Fruit fly (Drosophila melanogaster) whole organism, embryonic: ENCODE data around the gene Cyp4ac2.

Experiments
- Antp ChIP-seq: fragments of 200-800 bp; sonication (Bioruptor generic); optimal IDR thresholded peaks from 3 replicates; lab custom pipeline; 2016; ENCODE audit warnings: missing biosample characterization, missing genetic modification characterization
- B-H2 ChIP-seq: fragments of 200-800 bp; sonication (Bioruptor generic); optimal IDR thresholded peaks from 2 replicates; lab custom pipeline; 2018; ENCODE audit warnings: missing biosample characterization, mild to moderate bottlenecking, missing genetic modification characterization
- CG10321 ChIP-seq: fragments of 200-800 bp; sonication (Bioruptor generic); IDR thresholded peaks from 2 replicates; pipeline ENCODE4 v1.3.6; 2022; ENCODE audit warnings: missing biosample characterization, missing genetic modification characterization
- CG12071 ChIP-seq: fragments of 200-800 bp; sonication (Bioruptor generic); optimal IDR thresholded peaks from 3 replicates; lab custom pipeline; 2018; ENCODE audit warnings: missing biosample characterization, mild to moderate bottlenecking, missing genetic modification characterization
- CG12219 ChIP-seq: fragments of 200-800 bp; sonication (Bioruptor generic); optimal IDR thresholded peaks from 3 replicates; lab custom pipeline; 2018; ENCODE audit warnings: missing biosample characterization, mild to moderate bottlenecking, missing genetic modification characterization
- CG13775 ChIP-seq: fragments of 200-800 bp; sonication (Bioruptor generic); optimal IDR thresholded peaks from 3 replicates; lab custom pipeline; 2017; ENCODE audit warnings: missing biosample characterization, mild to moderate bottlenecking, missing genetic modification characterization
- CG16815 ChIP-seq: fragments of 200-800 bp; sonication (Bioruptor generic); optimal IDR thresholded peaks from 3 replicates; lab custom pipeline; 2017; ENCODE audit warnings: missing biosample characterization, mild to moderate bottlenecking, missing genetic modification characterization
- CG17385 ChIP-seq: fragments of 200-800 bp; sonication (Bioruptor generic); optimal IDR thresholded peaks from 3 replicates; lab custom pipeline; 2018; ENCODE audit warnings: missing biosample characterization, mild to moderate bottlenecking, missing genetic modification characterization
- CG17912 ChIP-seq: fragments of 200-800 bp; sonication (Bioruptor generic); optimal IDR thresholded peaks from 2 replicates; lab custom pipeline; 2018; ENCODE audit warnings: missing biosample characterization, mild to moderate bottlenecking, missing genetic modification characterization
- CG18011 ChIP-seq: fragments of 200-800 bp; sonication (Bioruptor generic); optimal IDR thresholded peaks from 2 replicates; lab custom pipeline; 2017; ENCODE audit warnings: missing biosample characterization, missing genetic modification characterization, mild to moderate bottlenecking, moderate library complexity, missing genotype
- CG2202 ChIP-seq: fragments of 200-800 bp; sonication (Bioruptor generic); optimal IDR thresholded peaks from 2 replicates; lab custom pipeline; 2018; ENCODE audit warnings: missing biosample characterization, mild to moderate bottlenecking, missing genetic modification characterization
- CG4404 ChIP-seq: fragments of 200-800 bp; sonication (Bioruptor generic); IDR thresholded peaks from 2 replicates; pipeline ENCODE4 v1.3.6; 2022; ENCODE audit warnings: missing biosample characterization, missing genetic modification characterization
- CG5953 ChIP-seq: fragments of 200-800 bp; sonication (Bioruptor generic); IDR thresholded peaks from 2 replicates; pipeline ENCODE4 v1.3.6; 2022; ENCODE audit warnings: missing biosample characterization, missing genetic modification characterization
- CG6813 ChIP-seq: fragments of 200-800 bp; sonication (Bioruptor generic); optimal IDR thresholded peaks from 2 replicates; lab custom pipeline; 2017; ENCODE audit warnings: missing biosample characterization, missing genetic modification characterization, mild to moderate bottlenecking, moderate library complexity, missing genetic modification reagents
- CG7556 ChIP-seq: fragments of 200-800 bp; sonication (Bioruptor generic); optimal IDR thresholded peaks from 2 replicates; lab custom pipeline; 2017; ENCODE audit warnings: missing biosample characterization, mild to moderate bottlenecking, missing genetic modification characterization
- CG7786 ChIP-seq: fragments of 200-800 bp; sonication (Bioruptor generic); optimal IDR thresholded peaks from 2 replicates; lab custom pipeline; 2016; ENCODE audit warnings: missing biosample characterization, missing genetic modification characterization
- CG7963 ChIP-seq: fragments of 200-800 bp; sonication (Bioruptor generic); IDR thresholded peaks from 3 replicates; pipeline ENCODE4 v1.3.6; 2022; ENCODE audit warnings: missing biosample characterization, missing genetic modification characterization; ENCODE audit not compliant: partially characterized antibody
- D19B ChIP-seq: fragments of 200-800 bp; sonication (Bioruptor generic); optimal IDR thresholded peaks from 2 replicates; lab custom pipeline; 2017; ENCODE audit warnings: missing biosample characterization, mild to moderate bottlenecking, missing genetic modification characterization
- Gsc ChIP-seq: fragments of 200-800 bp; sonication (Bioruptor generic); IDR thresholded peaks from 2 replicates; pipeline ENCODE4 v1.3.6; 2022; ENCODE audit warnings: missing biosample characterization, missing genetic modification characterization
- H15 ChIP-seq: fragments of 200-800 bp; sonication (Bioruptor generic); IDR thresholded peaks from 3 replicates; pipeline ENCODE4 v1.3.6; 2022; ENCODE audit warnings: missing biosample characterization, missing genetic modification characterization
- HmgZ ChIP-seq: fragments of 200-800 bp; sonication (Bioruptor generic); optimal IDR thresholded peaks from 2 replicates; lab custom pipeline; 2018; ENCODE audit warnings: missing biosample characterization, mild to moderate bottlenecking, missing genetic modification characterization
- Hmr ChIP-seq: fragments of 200-800 bp; sonication (Bioruptor generic); optimal IDR thresholded peaks from 3 replicates; lab custom pipeline; 2017; ENCODE audit warnings: mild to moderate bottlenecking, missing biosample characterization, missing genetic modification reagents, missing genetic modification characterization
- Lim3 ChIP-seq: fragments of 200-800 bp; sonication (Bioruptor generic); IDR thresholded peaks from 2 replicates; pipeline ENCODE4 v1.3.6; 2022; ENCODE audit warnings: missing biosample characterization, missing genetic modification characterization
- NC2α ChIP-seq: fragments of 200-800 bp; sonication (Bioruptor generic); optimal IDR thresholded peaks from 2 replicates; lab custom pipeline; 2016; ENCODE audit warnings: missing biosample characterization, missing genetic modification characterization
- Nf-YA ChIP-seq: fragments of 200-800 bp; sonication (Bioruptor generic); IDR thresholded peaks from 2 replicates; pipeline ENCODE4 v1.3.6; 2022; ENCODE audit warnings: missing biosample characterization, missing genetic modification characterization
- Nf-YC ChIP-seq: fragments of 200-800 bp; optimal IDR thresholded peaks from 3 replicates; lab custom pipeline; 2019; ENCODE audit warnings: missing biosample characterization, mild to moderate bottlenecking, missing genetic modification characterization, moderate library complexity
- Opbp ChIP-seq: fragments of 200-800 bp; sonication (Bioruptor generic); IDR thresholded peaks from 3 replicates; pipeline ENCODE4 v1.3.6; 2022; ENCODE audit warnings: missing biosample characterization, missing genetic modification characterization; ENCODE audit not compliant: partially characterized antibody
- Ravus ChIP-seq: fragments of 200-800 bp; sonication (Bioruptor generic); IDR thresholded peaks from 2 replicates; pipeline ENCODE4 v1.3.6; 2022; ENCODE audit warnings: missing biosample characterization, missing genetic modification characterization
- Sox102F ChIP-seq: fragments of 200-800 bp; sonication (Bioruptor generic); optimal IDR thresholded peaks from 2 replicates; lab custom pipeline; 2018; ENCODE audit warnings: missing biosample characterization, mild to moderate bottlenecking, missing genetic modification characterization, moderate library complexity
- ap ChIP-seq: fragments of 200-800 bp; sonication (Bioruptor generic); IDR thresholded peaks from 2 replicates; pipeline ENCODE4 v1.3.6; 2022; ENCODE audit warnings: missing biosample characterization, missing genetic modification characterization
- ara ChIP-seq: fragments of 200-800 bp; sonication (Bioruptor generic); IDR thresholded peaks from 2 replicates; pipeline ENCODE4 v1.3.6; 2022; ENCODE audit warnings: missing biosample characterization, missing genetic modification characterization
- cwo ChIP-seq: fragments of 200-800 bp; sonication (Bioruptor generic); optimal IDR thresholded peaks from 3 replicates; lab custom pipeline; 2017; ENCODE audit warnings: missing biosample characterization, missing genetic modification characterization, mild to moderate bottlenecking, moderate library complexity, missing genetic modification reagents
- dm ChIP-seq: fragments of 200-800 bp; sonication (Bioruptor generic); optimal IDR thresholded peaks from 3 replicates; lab custom pipeline; 2016; ENCODE audit warnings: missing biosample characterization, missing genetic modification characterization
- ems ChIP-seq: fragments of 200-800 bp; sonication (Bioruptor generic); optimal IDR thresholded peaks from 3 replicates; lab custom pipeline; 2016; ENCODE audit warnings: missing biosample characterization, missing genetic modification characterization
- esg ChIP-seq: fragments of 200-800 bp; sonication (Bioruptor generic); conservative IDR thresholded peaks from 2 replicates; pipeline ENCODE4 v1.3.6; 2022; ENCODE audit warnings: missing biosample characterization, missing genetic modification characterization
- eve ChIP-seq, 2 experiments: fragments of >200 bp; optimal IDR thresholded peaks; 2 replicates each; lab custom pipeline; 2017; ENCODE audit warnings: missing biosample characterization in 2 of 2, missing genetic modification characterization in 2 of 2
- gcm ChIP-seq: fragments of 200-800 bp; sonication (Bioruptor generic); optimal IDR thresholded peaks from 2 replicates; lab custom pipeline; 2019; ENCODE audit warnings: missing biosample characterization, mild to moderate bottlenecking, missing genetic modification characterization, moderate library complexity
- grau ChIP-seq: fragments of 200-800 bp; optimal IDR thresholded peaks from 3 replicates; lab custom pipeline; 2019; ENCODE audit warnings: missing biosample characterization, mild to moderate bottlenecking, missing genetic modification characterization, moderate library complexity
- hbn ChIP-seq: fragments of 200-800 bp; sonication (Bioruptor generic); IDR thresholded peaks from 2 replicates; pipeline ENCODE4 v1.3.6; 2022; ENCODE audit warnings: missing biosample characterization, missing genetic modification characterization; ENCODE audit not compliant: partially characterized antibody
- ind ChIP-seq: fragments of 200-800 bp; sonication (Bioruptor generic); optimal IDR thresholded peaks from 3 replicates; lab custom pipeline; 2016; ENCODE audit warnings: missing biosample characterization, missing genetic modification characterization
- lilli ChIP-seq: fragments of 200-800 bp; sonication (Bioruptor generic); optimal IDR thresholded peaks from 3 replicates; lab custom pipeline; 2016; ENCODE audit warnings: missing biosample characterization, missing genetic modification characterization
- mirr ChIP-seq: fragments of 200-800 bp; sonication (Bioruptor generic); optimal IDR thresholded peaks from 3 replicates; lab custom pipeline; 2018; ENCODE audit warnings: missing biosample characterization, mild to moderate bottlenecking, missing genetic modification characterization
- pho ChIP-seq: fragments of 200-800 bp; sonication (Bioruptor generic); optimal IDR thresholded peaks from 2 replicates; lab custom pipeline; 2016; ENCODE audit warnings: missing biosample characterization, missing genetic modification characterization
- ranshi ChIP-seq: fragments of 200-800 bp; sonication (Bioruptor generic); IDR thresholded peaks from 2 replicates; pipeline ENCODE4 v1.3.6; 2022; ENCODE audit warnings: missing biosample characterization, missing genetic modification characterization
- run ChIP-seq: fragments of 200-800 bp; sonication (Bioruptor generic); optimal IDR thresholded peaks from 3 replicates; lab custom pipeline; 2018; ENCODE audit warnings: missing biosample characterization, mild to moderate bottlenecking, missing genetic modification characterization
- seq ChIP-seq: fragments of 200-800 bp; sonication (Bioruptor generic); IDR thresholded peaks from 2 replicates; pipeline ENCODE4 v1.3.6; 2022; ENCODE audit warnings: missing biosample characterization, missing genetic modification characterization
- sim ChIP-seq: fragments of 200-800 bp; sonication (Bioruptor generic); IDR thresholded peaks from 2 replicates; pipeline ENCODE4 v1.3.6; 2022; ENCODE audit warnings: missing biosample characterization, missing genetic modification characterization
- slbo ChIP-seq: fragments of 200-800 bp; sonication (Bioruptor generic); IDR thresholded peaks from 2 replicates; pipeline ENCODE4 v1.3.6; 2022; ENCODE audit warnings: missing biosample characterization, missing genetic modification characterization
- sob ChIP-seq: fragments of 200-800 bp; sonication (Bioruptor generic); IDR thresholded peaks from 2 replicates; pipeline ENCODE4 v1.3.6; 2022; ENCODE audit warnings: missing biosample characterization, missing genetic modification characterization
- sqz ChIP-seq: fragments of 200-800 bp; sonication (Bioruptor generic); optimal IDR thresholded peaks from 3 replicates; lab custom pipeline; 2018; ENCODE audit warnings: missing biosample characterization, mild to moderate bottlenecking, missing genetic modification characterization

Cyp4ac2 gene

DNA sequence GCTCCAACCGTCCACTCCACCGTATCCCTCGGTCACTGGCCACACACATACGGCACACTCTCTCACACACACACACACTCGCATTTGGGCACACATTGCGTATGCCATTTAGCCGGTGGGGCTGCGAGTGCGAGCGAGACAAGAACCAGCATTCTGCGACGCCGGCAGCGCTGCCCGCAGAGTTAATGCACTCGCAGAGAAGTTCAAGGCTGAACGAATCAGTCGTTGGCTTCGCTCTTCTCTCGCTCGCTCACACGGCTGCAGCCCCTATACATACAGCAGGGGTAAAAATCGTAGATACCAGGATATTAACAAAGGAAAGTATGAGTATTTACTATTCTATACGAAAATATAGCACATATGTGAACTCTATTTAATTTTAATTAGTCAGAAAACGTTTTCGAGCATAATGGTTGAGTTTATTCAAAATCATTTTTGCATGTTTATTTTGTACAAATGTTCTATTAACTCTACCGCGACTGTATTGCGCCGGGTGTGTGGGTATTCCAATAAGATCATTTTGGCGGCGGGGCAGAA lies 26.9 kb downstream of the Cyp4ac2 start (continued):
- TF ChIP-seq CG16815 (GFP tag; lab: Kevin White, UChicago) (peak; percentile 59), CG7786 (GFP tag; lab: Kevin White, UChicago) (peak; percentile 67), sqz (GFP tag; lab: Kevin White, UChicago) (peak; percentile 62), ap (no peak), gcm (GFP tag; lab: Kevin White, UChicago) (peak; percentile 91), cwo (GFP tag; lab: Kevin White, UChicago) (peak; percentile 58), CG13775 (GFP tag; lab: Kevin White, UChicago) (peak; percentile 48), lilli (GFP tag; lab: Kevin White, UChicago) (peak; percentile 61), Nf-YC (tag; lab: Kevin White, UChicago) (peak; percentile 48), CG12219 (peak; percentile 75), D19B (GFP tag; lab: Kevin White, UChicago) (no peak), CG12071 (GFP tag; lab: Kevin White, UChicago) (peak; percentile 62), CG4404 (GFP tag; lab: Robert Waterston, UW) (peak; percentile 37; the same call in 1 of the 2 replicates), seq (GFP tag; lab: Robert Waterston, UW) (no peak; the same call in 1 of the 2 replicates), CG5953 (GFP tag; lab: Robert Waterston, UW) (no peak), CG7963 (GFP tag; lab: Robert Waterston, UW) (no peak), CG17385 (GFP tag; lab: Kevin White, UChicago) (peak; percentile 71), Ravus (GFP tag; lab: Robert Waterston, UW) (no peak; the same call in 1 of the 2 replicates), slbo (GFP tag; lab: Robert Waterston, UW) (peak; percentile 53; the same call in 1 of the 2 replicates), CG2202 (tag; lab: Kevin White, UChicago) (peak; percentile 76), dm (GFP tag; lab: Kevin White, UChicago) (peak; percentile 41), B-H2 (GFP tag; lab: Kevin White, UChicago) (no peak), hbn (GFP tag; lab: Robert Waterston, UW) (no peak), Lim3 (GFP tag; lab: Robert Waterston, UW) (no peak), Antp (GFP tag; lab: Kevin White, UChicago) (peak; percentile 30), Hmr (GFP tag; lab: Kevin White, UChicago) (peak; percentile 53), CG18011 (GFP tag; lab: Kevin White, UChicago) (no peak), Gsc (GFP tag; lab: Robert Waterston, UW) (no peak), CG17912 (GFP tag; lab: Kevin White, UChicago) (no peak), Sox102F (GFP tag; lab: Kevin White, UChicago) (peak; percentile 85), Nf-YA (GFP tag; lab: Robert Waterston, UW) (0 out of 2 replicates have a peak, but pooled peaks have one; percentile 21), CG7556 (GFP tag; lab: Kevin White, UChicago) (peak; percentile 73), ind (GFP tag; lab: Kevin White, UChicago) (peak; percentile 67), CG10321 (peak; percentile 32; the same call in 1 of the 2 replicates), ara (GFP tag; lab: Robert Waterston, UW) (peak; percentile 82), ranshi (GFP tag; lab: Robert Waterston, UW) (0 out of 2 replicates have a peak, but pooled peaks have one; percentile 35), H15 (GFP tag; lab: Robert Waterston, UW) (peak; percentile 58; the same call in 1 of the 3 replicates), HmgZ (tag; lab: Kevin White, UChicago) (peak; percentile 50), ems (GFP tag; lab: Kevin White, UChicago) (peak; percentile 46), eve (GFP tag; optimal IDR thresholded peaks at IDR 0.05; lab: Kevin White, UChicago) (peak in 1 of 2 experiments; percentile 80), CG6813 (peak; percentile 64), esg (GFP tag; lab: Robert Waterston, UW) (peak; percentile 65), sob (peak; percentile 34; the same call in 1 of the 2 replicates), sim (no peak), run (tag; lab: Kevin White, UChicago) (peak; percentile 37), mirr (no peak), NC2α (peak; percentile 44), pho (GFP tag; lab: Kevin White, UChicago) (no peak), Opbp (GFP tag; lab: Robert Waterston, UW) (no peak), grau (tag; lab: Kevin White, UChicago) (peak; percentile 65)
